Worm (Caenorhabditis elegans) whole organism, late embryonic: ENCODE results near the gene mdl-1.

Experiments
- C08G9.2 ChIP-seq: sonication (generic microtip); optimal IDR thresholded peaks from 2 replicates; lab custom pipeline; 2016; ENCODE audit warnings: mild to moderate bottlenecking, missing genetic modification characterization, moderate library complexity, missing compliant biosample characterization
- C38D4.7 ChIP-seq: fragments of 200-800 bp; sonication (Bioruptor generic); optimal IDR thresholded peaks from 2 replicates; lab custom pipeline; 2018; ENCODE audit warnings: mild to moderate bottlenecking, missing genetic modification characterization, moderate library complexity, missing compliant biosample characterization
- F13H6.1 ChIP-seq: sonication (generic microtip); optimal IDR thresholded peaks from 2 replicates; lab custom pipeline; 2016; ENCODE audit warnings: missing genetic modification characterization, missing compliant biosample characterization
- K02D7.2 ChIP-seq: sonication (generic microtip); optimal IDR thresholded peaks from 2 replicates; lab custom pipeline; 2017; ENCODE audit warnings: mild to moderate bottlenecking, missing genetic modification characterization, missing compliant biosample characterization
- ama-1 ChIP-seq: fragments of 150-350 bp; optimal IDR thresholded peaks from 2 replicates; lab custom pipeline; 2014
- ceh-14 ChIP-seq: sonication (generic microtip); optimal IDR thresholded peaks from 2 replicates; lab custom pipeline; 2016; ENCODE audit warnings: missing genotype, missing genetic modification characterization, missing compliant biosample characterization
- ceh-18 ChIP-seq: sonication (generic microtip); optimal IDR thresholded peaks from 2 replicates; lab custom pipeline; 2016; ENCODE audit warnings: missing genetic modification characterization, missing compliant biosample characterization
- ceh-19 ChIP-seq: fragments of 200-800 bp; sonication (Bioruptor generic); optimal IDR thresholded peaks from 2 replicates; lab custom pipeline; 2018; ENCODE audit warnings: mild to moderate bottlenecking, missing genetic modification characterization, missing compliant biosample characterization
- ceh-24 ChIP-seq: sonication (generic microtip); optimal IDR thresholded peaks from 2 replicates; lab custom pipeline; 2016; ENCODE audit warnings: mild to moderate bottlenecking, missing genetic modification characterization, missing compliant biosample characterization
- ceh-34 ChIP-seq: sonication (generic microtip); optimal IDR thresholded peaks from 2 replicates; lab custom pipeline; 2016; ENCODE audit warnings: mild to moderate bottlenecking, missing genetic modification characterization, missing compliant biosample characterization
- dmd-4 ChIP-seq: sonication (generic microtip); optimal IDR thresholded peaks from 2 replicates; lab custom pipeline; 2016; ENCODE audit warnings: borderline replicate concordance, missing genetic modification characterization, missing compliant biosample characterization
- elt-2 ChIP-seq: sonication (generic microtip); optimal IDR thresholded peaks from 2 replicates; lab custom pipeline; 2016; ENCODE audit warnings: missing genetic modification reagents, missing genetic modification characterization, missing compliant biosample characterization
- elt-4 ChIP-seq: sonication (generic microtip); optimal IDR thresholded peaks from 2 replicates; lab custom pipeline; 2016; ENCODE audit warnings: missing genetic modification characterization, missing compliant biosample characterization
- ets-4 ChIP-seq: sonication (generic microtip); optimal IDR thresholded peaks from 2 replicates; lab custom pipeline; 2016; ENCODE audit warnings: missing genetic modification characterization, missing compliant biosample characterization
- eyg-1 ChIP-seq: sonication (generic microtip); optimal IDR thresholded peaks from 2 replicates; lab custom pipeline; 2016; ENCODE audit warnings: missing genotype, missing genetic modification characterization, missing compliant biosample characterization
- gmeb-2 ChIP-seq: sonication (generic microtip); optimal IDR thresholded peaks from 2 replicates; lab custom pipeline; 2016; ENCODE audit warnings: missing genetic modification characterization, inconsistent platforms, missing compliant biosample characterization
- hlh-13 ChIP-seq: fragments of 200-800 bp; sonication (Bioruptor generic); optimal IDR thresholded peaks from 2 replicates; lab custom pipeline; 2018; ENCODE audit warnings: mild to moderate bottlenecking, missing genetic modification characterization, missing compliant biosample characterization
- hlh-15 ChIP-seq: sonication (generic microtip); optimal IDR thresholded peaks from 2 replicates; lab custom pipeline; 2016; ENCODE audit warnings: missing genetic modification characterization, missing compliant biosample characterization
- lim-6 ChIP-seq: sonication (generic microtip); optimal IDR thresholded peaks from 2 replicates; lab custom pipeline; 2016; ENCODE audit warnings: missing genetic modification characterization, missing compliant biosample characterization
- lin-11 ChIP-seq: fragments of 200-800 bp; sonication (Bioruptor generic); optimal IDR thresholded peaks from 2 replicates; lab custom pipeline; 2018; ENCODE audit warnings: mild to moderate bottlenecking, missing genetic modification characterization, missing compliant biosample characterization
- mec-3 ChIP-seq: sonication (generic microtip); optimal IDR thresholded peaks from 2 replicates; lab custom pipeline; 2016; ENCODE audit warnings: borderline replicate concordance, missing genetic modification characterization, missing compliant biosample characterization
- nhr-232 ChIP-seq: sonication (generic microtip); optimal IDR thresholded peaks from 2 replicates; lab custom pipeline; 2016; ENCODE audit warnings: missing genetic modification characterization, missing compliant biosample characterization
- npax-4 ChIP-seq: sonication (generic microtip); optimal IDR thresholded peaks from 2 replicates; lab custom pipeline; 2016; ENCODE audit warnings: missing genetic modification characterization, missing compliant biosample characterization
- odd-2 ChIP-seq: sonication (generic microtip); optimal IDR thresholded peaks from 2 replicates; lab custom pipeline; 2017; ENCODE audit warnings: antibody characterized with exemption, mild to moderate bottlenecking, missing genetic modification characterization, missing compliant biosample characterization
- pag-3 ChIP-seq: sonication (generic microtip); optimal IDR thresholded peaks from 2 replicates; lab custom pipeline; 2016; ENCODE audit warnings: missing compliant biosample characterization, missing genetic modification characterization, borderline replicate concordance
- pat-9 ChIP-seq: fragments of 200-800 bp; sonication (Bioruptor generic); optimal IDR thresholded peaks from 2 replicates; lab custom pipeline; 2018; ENCODE audit warnings: mild to moderate bottlenecking, missing genetic modification characterization, moderate library complexity, missing compliant biosample characterization
- pax-1 ChIP-seq: fragments of 150-350 bp; optimal IDR thresholded peaks from 2 replicates; lab custom pipeline; 2014; ENCODE audit warnings: missing biosample characterization, missing genetic modification characterization
- pha-2 ChIP-seq: sonication (generic microtip); optimal IDR thresholded peaks from 2 replicates; lab custom pipeline; 2017; ENCODE audit warnings: mild to moderate bottlenecking, missing genetic modification characterization, missing compliant biosample characterization
- pqm-1 ChIP-seq: sonication (generic microtip); optimal IDR thresholded peaks from 2 replicates; lab custom pipeline; 2016; ENCODE audit warnings: missing genetic modification characterization, missing compliant biosample characterization
- pros-1 ChIP-seq: fragments of 150-350 bp; optimal IDR thresholded peaks from 2 replicates; lab custom pipeline; 2014; ENCODE audit warnings: missing biosample characterization, missing genetic modification reagents, missing genetic modification characterization
- ref-2 ChIP-seq: sonication (generic microtip); optimal IDR thresholded peaks from 2 replicates; lab custom pipeline; 2016; ENCODE audit warnings: missing genetic modification characterization, missing compliant biosample characterization
- rnt-1 ChIP-seq: sonication (generic microtip); optimal IDR thresholded peaks from 2 replicates; lab custom pipeline; 2016; ENCODE audit warnings: missing genetic modification characterization, missing compliant biosample characterization
- sox-2 ChIP-seq: fragments of 200-800 bp; sonication (Bioruptor generic); IDR thresholded peaks from 2 replicates; pipeline ENCODE4 v1.3.6; 2022; ENCODE audit warnings: missing genetic modification reagents, missing genetic modification characterization, missing compliant biosample characterization
- syd-9 ChIP-seq: sonication (generic microtip); optimal IDR thresholded peaks from 2 replicates; lab custom pipeline; 2016; ENCODE audit warnings: mild to moderate bottlenecking, missing genetic modification characterization, moderate library complexity, missing compliant biosample characterization
- tbx-2 ChIP-seq: sonication (generic microtip); optimal IDR thresholded peaks from 2 replicates; lab custom pipeline; 2016; ENCODE audit warnings: missing genetic modification characterization, missing compliant biosample characterization
- tbx-7 ChIP-seq: sonication (generic microtip); optimal IDR thresholded peaks from 2 replicates; lab custom pipeline; 2016; ENCODE audit warnings: missing genotype, missing genetic modification characterization, missing compliant biosample characterization
- unc-3 ChIP-seq, 2 experiments: fragments of 200-800 bp in 1 of 2; sonication (Bioruptor generic) in 1 of 2; sonication (generic microtip) in 1 of 2; conservative IDR thresholded peaks in 1 of 2; optimal IDR thresholded peaks in 1 of 2; 2 replicates each; pipeline versions ENCODE4 v1.3.6 to Lab custom; 2016 to 2022; ENCODE audit warnings: missing compliant biosample characterization in 2 of 2, missing genetic modification characterization in 2 of 2, missing genetic modification reagents in 1 of 2
- unc-42 ChIP-seq: sonication (generic microtip); optimal IDR thresholded peaks from 2 replicates; lab custom pipeline; 2016; ENCODE audit warnings: missing genotype, missing genetic modification characterization, missing compliant biosample characterization
- unc-86 ChIP-seq: sonication (generic microtip); optimal IDR thresholded peaks from 2 replicates; lab custom pipeline; 2016; ENCODE audit warnings: missing genetic modification characterization, missing compliant biosample characterization
- zip-5 ChIP-seq: sonication (generic microtip); optimal IDR thresholded peaks from 2 replicates; lab custom pipeline; 2016; ENCODE audit warnings: missing genetic modification characterization, missing compliant biosample characterization

Gene mdl-1

DNA sequence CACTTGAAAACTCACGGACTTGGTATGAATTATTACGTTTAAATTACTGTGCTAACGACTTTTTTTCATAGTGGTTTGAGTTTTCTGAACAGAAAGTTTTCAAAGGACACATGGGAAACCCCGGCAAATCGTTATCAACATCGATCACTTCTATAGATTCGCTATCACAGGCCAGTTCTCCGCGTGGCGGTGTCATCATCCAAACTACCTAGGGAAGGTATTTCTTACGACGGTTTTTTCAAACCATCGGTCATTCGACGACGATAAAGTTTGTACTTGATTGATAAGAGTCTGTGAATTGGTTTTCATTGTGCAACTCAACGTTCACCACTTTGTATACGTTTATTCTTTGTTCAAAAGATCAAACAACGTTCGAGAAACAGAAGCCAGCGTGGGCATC is 2.4 kb downstream of the mdl-1 start:
- peak; percentile 83 for TF ChIP-seq elt-2
- no peak for TF ChIP-seq ref-2 (tag; lab: Kevin White, UChicago)

DNA sequence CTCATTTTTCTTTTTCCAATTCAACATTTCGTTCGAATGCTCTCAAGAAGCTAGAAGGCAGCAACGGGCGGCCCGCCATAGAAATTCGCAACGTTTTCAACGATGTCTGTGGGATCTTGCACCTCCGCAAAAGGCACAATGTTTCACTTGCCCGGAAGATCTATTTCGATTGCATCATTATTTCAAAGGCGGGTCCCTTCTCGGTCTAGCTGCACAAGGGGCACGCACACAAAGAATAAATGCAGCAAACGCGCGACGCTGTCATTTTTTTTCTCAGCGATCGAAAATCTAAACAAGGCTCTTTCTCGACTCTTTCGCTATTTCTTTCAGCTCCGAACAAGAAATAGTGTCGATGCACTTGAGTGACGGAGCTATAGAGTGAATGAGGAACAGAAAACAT is 2.8 kb downstream of the mdl-1 start:
- TF ChIP-seq ceh-19 (GFP tag; lab: Kevin White, UChicago) (peak; percentile 5), npax-4 (no peak), rnt-1 (no peak), unc-42 (tag; lab: Kevin White, UChicago) (peak; percentile 63)

DNA sequence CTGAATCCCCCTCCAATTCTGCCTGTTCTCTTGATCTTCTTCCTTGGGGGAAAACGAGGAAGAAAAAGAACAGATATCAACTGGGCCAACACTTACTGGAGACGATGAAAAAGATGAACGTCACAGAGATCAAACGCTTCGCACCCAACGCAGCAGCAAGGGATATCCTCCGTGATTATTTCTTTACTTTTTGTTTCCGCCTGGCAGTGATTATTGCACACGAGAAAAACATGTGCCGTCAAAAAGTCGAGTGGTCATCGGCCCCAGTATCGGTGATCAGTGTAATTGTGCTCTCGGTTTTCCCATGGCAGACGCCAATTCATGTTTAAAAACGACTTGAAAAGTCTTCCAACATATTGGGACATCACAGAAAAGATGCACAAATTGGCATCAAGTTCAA is 3.4 kb downstream of the mdl-1 start:
- TF ChIP-seq ref-2 (tag; lab: Kevin White, UChicago) (no peak), ceh-24 (tag; lab: Kevin White, UChicago) (no peak), hlh-13 (GFP tag; lab: Kevin White, UChicago) (no peak), elt-2 (no peak), lim-6 (tag; lab: Kevin White, UChicago) (no peak), F13H6.1 (tag; lab: Kevin White, UChicago) (no peak), unc-86 (no peak), K02D7.2 (tag; lab: Kevin White, UChicago) (no peak), unc-3 (GFP tag; conservative IDR thresholded peaks at IDR 0.05; lab: Robert Waterston, UW) (no peak), unc-3 (tag; optimal IDR thresholded peaks at IDR 0.05; lab: Kevin White, UChicago) (no peak), odd-2 (tag; lab: Kevin White, UChicago) (no peak), zip-5 (no peak), ama-1 (lab: Kevin White, UChicago) (no peak), C38D4.7 (GFP tag; lab: Kevin White, UChicago) (no peak), nhr-232 (no peak)

DNA sequence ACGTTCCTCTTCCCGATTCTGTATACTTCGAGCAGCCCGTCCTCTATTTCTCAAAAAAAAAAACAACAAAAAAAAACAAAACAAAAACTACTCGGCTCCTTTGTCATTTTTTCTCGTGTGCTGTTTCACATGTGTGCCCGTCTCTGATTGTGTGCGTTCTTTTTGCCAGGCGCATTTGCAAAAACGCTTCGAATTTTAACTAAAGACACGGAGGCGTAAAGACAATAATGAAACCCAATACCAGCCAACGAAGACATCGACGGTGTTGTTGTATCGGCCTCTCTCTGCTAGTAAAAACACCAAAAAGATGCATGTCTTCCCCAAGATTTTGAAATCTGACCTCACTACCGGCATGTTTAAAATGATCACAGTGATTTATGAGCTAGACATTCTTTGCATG is 4.7 kb downstream of the mdl-1 start:
- TF ChIP-seq ceh-34 (tag; lab: Kevin White, UChicago) (peak; percentile 53), elt-4 (tag; lab: Kevin White, UChicago) (no peak), tbx-2 (tag; lab: Kevin White, UChicago) (no peak), F13H6.1 (tag; lab: Kevin White, UChicago) (no peak), pax-1 (tag; lab: Kevin White, UChicago) (no peak), npax-4 (no peak), syd-9 (tag; lab: Kevin White, UChicago) (no peak), lin-11 (tag; lab: Kevin White, UChicago) (no peak)

DNA sequence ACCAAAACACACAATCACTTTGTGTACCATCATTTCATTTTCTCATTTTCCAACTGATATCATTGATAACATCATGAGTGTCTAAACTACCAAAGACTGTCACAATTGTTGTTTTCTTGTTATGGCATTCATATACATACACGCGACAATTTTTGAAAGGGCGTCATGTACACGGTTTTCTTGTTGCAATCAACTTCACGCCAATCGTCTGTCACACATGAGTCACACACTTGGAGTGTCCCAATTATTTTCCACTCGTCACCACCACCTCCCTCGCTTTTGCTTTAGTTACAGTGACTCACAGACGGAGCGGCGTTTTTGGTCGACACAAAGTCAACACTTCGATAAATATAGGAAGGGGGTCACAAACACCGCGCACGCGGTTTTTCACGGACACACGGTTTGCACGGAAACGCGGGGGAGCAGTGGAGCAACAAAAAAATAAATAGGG is 5.8 kb downstream of the mdl-1 start:
- TF ChIP-seq pqm-1 (peak; percentile 22), sox-2 (GFP tag; lab: Robert Waterston, UW) (no peak)

DNA sequence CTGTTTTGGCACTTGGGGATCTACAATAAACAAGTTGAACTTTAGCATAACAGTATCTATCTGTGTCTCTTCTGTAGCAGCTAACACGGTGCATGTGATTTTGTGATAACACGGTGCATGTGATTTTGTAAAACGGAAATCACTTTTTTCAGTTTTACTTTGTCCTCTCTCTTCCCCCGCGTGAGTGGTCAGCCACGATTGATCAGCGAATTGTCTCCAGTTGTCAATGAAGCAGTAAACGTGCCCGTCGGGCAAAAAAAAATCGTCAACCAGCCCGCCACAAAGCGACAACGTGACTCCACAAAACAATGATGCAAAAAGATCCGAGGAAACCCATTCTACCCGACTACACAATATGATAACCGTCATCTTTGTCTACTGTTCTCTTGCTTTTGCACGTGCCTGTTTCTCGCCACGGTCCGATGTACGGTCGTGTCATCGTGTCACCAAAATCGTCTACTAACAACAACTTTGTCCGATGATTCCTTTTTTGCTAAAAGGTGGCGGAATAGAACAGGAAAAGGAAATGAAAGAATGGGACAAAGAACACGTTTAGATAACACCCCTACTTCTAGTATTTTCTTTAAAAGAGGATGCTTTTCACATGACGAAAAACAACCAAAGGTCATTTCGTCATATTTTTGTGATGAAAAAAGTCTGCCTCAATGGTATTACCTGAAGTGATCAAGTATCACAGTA is 7.1 kb downstream of the mdl-1 start:
- TF ChIP-seq pqm-1 (peak; percentile 1), C08G9.2 (tag; lab: Kevin White, UChicago) (no peak)

DNA sequence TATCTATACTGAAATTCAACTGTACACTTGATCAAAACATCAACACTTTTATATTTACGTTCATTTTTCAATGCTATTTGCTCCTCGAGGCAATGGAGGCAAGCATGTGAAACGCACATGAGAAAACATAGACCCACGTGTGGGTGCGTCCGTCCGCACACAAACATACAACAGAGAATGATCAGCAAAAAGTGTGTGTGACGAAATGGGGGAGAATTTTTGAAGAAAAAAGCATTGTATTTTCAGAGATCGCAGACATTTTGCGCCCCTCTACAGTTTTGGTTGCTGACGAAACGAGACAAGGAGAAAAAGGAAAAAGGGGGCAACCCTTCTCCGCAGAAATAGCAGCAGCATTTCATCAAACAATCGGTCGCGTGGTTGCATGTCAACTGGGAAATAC is 8.0 kb downstream of the mdl-1 start:
- TF ChIP-seq eyg-1 (tag; lab: Kevin White, UChicago) (no peak), hlh-13 (GFP tag; lab: Kevin White, UChicago) (no peak), zip-5 (no peak), unc-86 (no peak), ceh-14 (tag; lab: Kevin White, UChicago) (no peak), lim-6 (tag; lab: Kevin White, UChicago) (no peak), ets-4 (peak; percentile 69), pros-1 (tag; lab: Kevin White, UChicago) (no peak), tbx-7 (tag; lab: Kevin White, UChicago) (no peak), pqm-1 (peak; percentile 70), gmeb-2 (tag; lab: Kevin White, UChicago) (no peak), mec-3 (tag; lab: Kevin White, UChicago) (no peak), pat-9 (no peak), pag-3 (tag; lab: Kevin White, UChicago) (no peak), tbx-2 (tag; lab: Kevin White, UChicago) (no peak), hlh-15 (tag; lab: Kevin White, UChicago) (no peak), dmd-4 (tag; lab: Kevin White, UChicago) (no peak), pha-2 (no peak), ceh-18 (peak; percentile 79)
